Fruit fly (Drosophila melanogaster): ENCODE data around the gene Tengl2.

Gene Tengl2

DNA sequence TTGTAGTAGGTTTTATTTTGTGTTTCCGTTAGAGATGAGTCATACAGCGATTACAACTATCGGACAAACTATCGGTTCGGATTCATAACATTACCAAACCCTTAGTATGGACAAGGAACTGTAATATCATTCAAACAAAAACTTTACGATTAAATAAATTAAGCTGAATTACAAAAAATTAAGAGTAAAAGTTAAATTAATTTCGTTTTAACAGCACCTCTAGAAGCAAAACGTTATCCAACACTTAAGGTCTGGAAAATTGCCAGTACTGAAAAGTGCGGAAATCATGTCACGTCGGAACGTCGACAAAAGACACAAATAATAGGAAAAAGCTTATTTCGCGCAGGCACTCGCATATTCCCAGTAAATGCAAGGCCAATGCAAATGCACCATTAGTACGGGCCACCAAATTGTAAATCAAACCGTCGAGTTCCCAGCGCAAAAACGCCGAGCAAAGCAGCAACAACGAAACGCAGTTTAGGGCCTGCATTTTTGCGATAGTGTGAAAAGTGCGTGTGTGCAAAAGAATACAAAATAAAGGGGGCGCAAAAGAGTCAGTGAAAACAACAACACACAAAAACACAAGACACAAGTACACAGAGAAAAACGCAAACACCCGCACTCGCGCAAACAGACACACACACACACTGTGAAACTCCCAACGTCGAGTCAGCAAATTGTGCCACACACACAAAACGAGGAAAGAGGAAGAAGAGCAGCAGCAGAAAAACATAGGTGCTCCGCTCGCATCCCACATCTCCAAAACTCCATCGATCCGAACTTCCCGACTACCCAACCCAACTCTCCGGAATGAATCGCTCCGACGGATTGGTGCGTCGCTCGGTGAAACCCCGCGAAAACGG lies 12.7 kb downstream of the Tengl2 start, which contains the start of the genes CG15387 and sau (continued):
- TF ChIP-seq seq (GFP tag; IDR thresholded peaks at IDR 0.05), result peak; percentile 80
- TF ChIP-seq CG4424 (GFP tag; optimal IDR thresholded peaks at IDR 0.05), result peak; percentile 90
- peak; percentile 86 for TF ChIP-seq Sox102F (GFP tag; optimal IDR thresholded peaks at IDR 0.05)
- peak; percentile 66 for TF ChIP-seq D19A (tag; optimal IDR thresholded peaks at IDR 0.05)
- TF ChIP-seq CG6765 (GFP tag; optimal IDR thresholded peaks at IDR 0.05), result peak; percentile 80
- TF ChIP-seq CG15696 (tag; optimal IDR thresholded peaks at IDR 0.05), result peak; percentile 86
- TF ChIP-seq CG4820 (GFP tag; optimal IDR thresholded peaks at IDR 0.05), result peak; percentile 79
- TF ChIP-seq YL-1 (GFP tag; optimal IDR thresholded peaks at IDR 0.05), result peak; percentile 29
- TF ChIP-seq CG17359 (tag; optimal IDR thresholded peaks at IDR 0.05), result peak; percentile 84
- peak; percentile 89 for TF ChIP-seq PHDP (tag; optimal IDR thresholded peaks at IDR 0.05)
- TF ChIP-seq oc (tag; optimal IDR thresholded peaks at IDR 0.05), result peak; percentile 60
- TF ChIP-seq jigr1 (GFP tag; IDR thresholded peaks at IDR 0.05), result no peak
- peak; percentile 65 for TF ChIP-seq sqz (GFP tag; optimal IDR thresholded peaks at IDR 0.05)
- TF ChIP-seq CoRest (tag; optimal IDR thresholded peaks at IDR 0.05), result peak; percentile 91
- TF ChIP-seq D19B (GFP tag; optimal IDR thresholded peaks at IDR 0.05), result peak; percentile 56
- no peak for TF ChIP-seq CkIIα-i1 (GFP tag; IDR thresholded peaks at IDR 0.05)
- TF ChIP-seq trem (tag; optimal IDR thresholded peaks at IDR 0.05), result peak; percentile 91
- peak; percentile 82 for TF ChIP-seq lmd (GFP tag; IDR thresholded peaks at IDR 0.05)
- TF ChIP-seq CG14710 (tag; optimal IDR thresholded peaks at IDR 0.05), result peak; percentile 95
- peak; percentile 91 for TF ChIP-seq CG9727 (GFP tag; optimal IDR thresholded peaks at IDR 0.05)
- TF ChIP-seq slbo (GFP tag; IDR thresholded peaks at IDR 0.05), result peak; percentile 89
- peak; percentile 75 for TF ChIP-seq Bdp1 (GFP tag; optimal IDR thresholded peaks at IDR 0.05)
- TF ChIP-seq CG10274 (GFP tag; optimal IDR thresholded peaks at IDR 0.05), result peak; percentile 60
- peak; percentile 61; the same call in 1 of the 2 replicates for TF ChIP-seq aop (GFP tag; IDR thresholded peaks at IDR 0.05)
- peak; percentile 88 for TF ChIP-seq slou (GFP tag; optimal IDR thresholded peaks at IDR 0.05)
- peak; percentile 72; the same call in 1 of the 3 replicates for TF ChIP-seq C15 (GFP tag; IDR thresholded peaks at IDR 0.05)
- TF ChIP-seq CG8388 (GFP tag; optimal IDR thresholded peaks at IDR 0.05), result peak; percentile 81
- TF ChIP-seq CG12299 (tag; optimal IDR thresholded peaks at IDR 0.05), result peak; percentile 86
- TF ChIP-seq gsb (GFP tag; IDR thresholded peaks at IDR 0.05), result peak; percentile 66
- TF ChIP-seq CG12942 (GFP tag; optimal IDR thresholded peaks at IDR 0.05), result peak; percentile 81
- TF ChIP-seq CG9437 (GFP tag; optimal IDR thresholded peaks at IDR 0.05), result peak; percentile 85
- TF ChIP-seq repo (GFP tag; optimal IDR thresholded peaks at IDR 0.05), result peak; percentile 75
- TF ChIP-seq hb (GFP tag; IDR thresholded peaks at IDR 0.05; ENCODE audit: partially characterized antibody), result peak; percentile 81
- peak; percentile 89 for TF ChIP-seq CG14860 (GFP tag; IDR thresholded peaks at IDR 0.05; ENCODE audit: partially characterized antibody)
- TF ChIP-seq Ets97D (GFP tag; optimal IDR thresholded peaks at IDR 0.05), result peak; percentile 92
- peak; percentile 84 for TF ChIP-seq CG3407 (GFP tag; optimal IDR thresholded peaks at IDR 0.05)
- peak; percentile 88 for TF ChIP-seq CG4328 (GFP tag; optimal IDR thresholded peaks at IDR 0.05)
- peak; percentile 86 for TF ChIP-seq vfl (GFP tag; optimal IDR thresholded peaks at IDR 0.05)
- TF ChIP-seq CG1647 (GFP tag; optimal IDR thresholded peaks at IDR 0.05), result peak; percentile 72
- 0 out of 3 replicates have a peak, but pooled peaks have one; percentile 76 for TF ChIP-seq CG2199 (GFP tag; IDR thresholded peaks at IDR 0.05)
- TF ChIP-seq CG7963 (GFP tag; IDR thresholded peaks at IDR 0.05; ENCODE audit: partially characterized antibody), result peak; percentile 77; the same call in 2 of the 3 replicates
- TF ChIP-seq CG11723 (GFP tag; optimal IDR thresholded peaks at IDR 0.05), result peak; percentile 73
- TF ChIP-seq lab (GFP tag; optimal IDR thresholded peaks at IDR 0.05), result peak; percentile 91
- TF ChIP-seq pan (optimal IDR thresholded peaks at IDR 0.05), result no peak
- peak in 1 of 2 experiments; percentile 87 for TF ChIP-seq pan (GFP tag; optimal IDR thresholded peaks at IDR 0.05 in 1 of 2, IDR thresholded peaks at IDR 0.05 in 1 of 2)
- peak; percentile 78 for TF ChIP-seq otp (GFP tag; IDR thresholded peaks at IDR 0.05)
- TF ChIP-seq CG2678 (tag; optimal IDR thresholded peaks at IDR 0.05), result peak; percentile 88
- peak; percentile 82 for TF ChIP-seq CG14014 (GFP tag; IDR thresholded peaks at IDR 0.05)
